Fruit fly (Drosophila melanogaster): ENCODE results near the gene GstO3.

DNA sequence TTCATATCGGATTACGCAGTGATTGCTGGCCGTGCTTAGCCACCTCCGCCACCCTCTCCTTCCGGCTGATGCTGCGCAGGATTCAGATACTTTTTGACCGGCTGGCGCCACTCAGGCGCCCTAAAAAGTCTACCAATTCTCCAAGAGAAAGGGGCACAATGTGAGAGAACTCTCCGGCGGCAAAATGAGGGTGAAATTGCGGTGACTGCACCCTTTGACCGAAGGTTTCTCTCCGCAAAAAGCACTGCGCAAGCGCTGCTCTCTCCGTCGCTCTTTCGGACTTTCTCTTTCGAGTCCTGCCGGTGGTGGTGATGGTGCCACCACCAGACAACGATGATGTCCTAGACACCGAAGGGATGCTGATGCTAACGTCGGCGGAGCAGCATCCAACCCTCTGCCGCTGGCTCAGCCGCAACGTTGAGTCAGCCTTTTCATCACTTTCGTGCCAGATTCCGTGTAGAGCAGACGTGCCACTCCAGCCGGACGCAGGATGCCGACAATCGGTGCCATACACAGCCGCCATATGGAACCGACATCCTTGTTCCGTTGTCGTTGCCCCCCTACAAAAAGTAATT is 41.2 kb downstream of the GstO3 start:
- TF ChIP-seq tai (GFP tag; optimal IDR thresholded peaks at IDR 0.05) (no peak), Myc (optimal IDR thresholded peaks at IDR 0.05) (no peak), sage (GFP tag; optimal IDR thresholded peaks at IDR 0.05) (no peak), OdsH (GFP tag; optimal IDR thresholded peaks at IDR 0.05) (no peak), GATAd (GFP tag; optimal IDR thresholded peaks at IDR 0.05) (no peak), usp (GFP tag; optimal IDR thresholded peaks at IDR 0.05) (no peak), dl (GFP tag; optimal IDR thresholded peaks at IDR 0.05; ENCODE audit: insufficient read depth in 1 of 2, partially characterized antibody in 2 of 2) (peak in 1 of 2 experiments; percentile 12), br (GFP tag; optimal IDR thresholded peaks at IDR 0.05) (no peak), Mio (GFP tag; optimal IDR thresholded peaks at IDR 0.05) (no peak), foxo (GFP tag; optimal IDR thresholded peaks at IDR 0.05) (no peak), psq (GFP tag; optimal IDR thresholded peaks at IDR 0.05) (no peak)

All from whole organism, wandering third instar larva.